Fruit fly (Drosophila melanogaster) whole organism, embryonic: ENCODE results near the gene Rnf146.
A peak's percentile ranks its signal among the peaks of the same experiment; 100 is the strongest.

Experiments used
- B-H2 ChIP-seq: fragments of 200-800 bp; sonication (Bioruptor generic); optimal IDR thresholded peaks from 2 replicates; lab custom pipeline; 2018; ENCODE audit warnings: missing biosample characterization, mild to moderate bottlenecking, missing genetic modification characterization
- CG11085 ChIP-seq: fragments of 200-800 bp; sonication (Bioruptor generic); IDR thresholded peaks from 2 replicates; pipeline ENCODE4 v1.3.6; 2022; ENCODE audit warnings: missing biosample characterization, missing genetic modification characterization
- CG11696 ChIP-seq: fragments of 200-800 bp; sonication (Bioruptor generic); IDR thresholded peaks from 2 replicates; pipeline ENCODE4 v1.3.6; 2022; ENCODE audit warnings: missing biosample characterization, missing genetic modification characterization
- CG12071 ChIP-seq: fragments of 200-800 bp; sonication (Bioruptor generic); optimal IDR thresholded peaks from 3 replicates; lab custom pipeline; 2018; ENCODE audit warnings: missing biosample characterization, mild to moderate bottlenecking, missing genetic modification characterization
- CG12391 ChIP-seq: fragments of 200-800 bp; sonication (Bioruptor generic); optimal IDR thresholded peaks from 3 replicates; lab custom pipeline; 2018; ENCODE audit warnings: missing biosample characterization, mild to moderate bottlenecking, missing genetic modification characterization, moderate library complexity
- CG12769 ChIP-seq: fragments of 200-800 bp; sonication (Bioruptor generic); optimal IDR thresholded peaks from 2 replicates; lab custom pipeline; 2019; ENCODE audit warnings: missing biosample characterization, mild to moderate bottlenecking, missing genetic modification characterization, moderate library complexity
- CG15514 ChIP-seq: fragments of 200-800 bp; sonication (Bioruptor generic); optimal IDR thresholded peaks from 3 replicates; lab custom pipeline; 2017; ENCODE audit warnings: missing biosample characterization, missing genetic modification characterization, mild to moderate bottlenecking, moderate library complexity, missing genetic modification reagents
- CG17829 ChIP-seq: fragments of 200-800 bp; optimal IDR thresholded peaks from 2 replicates; lab custom pipeline; 2019; ENCODE audit warnings: missing biosample characterization, mild to moderate bottlenecking, missing genetic modification characterization, moderate library complexity
- CG1792 ChIP-seq: fragments of 200-800 bp; sonication (Bioruptor generic); optimal IDR thresholded peaks from 2 replicates; lab custom pipeline; 2016; ENCODE audit warnings: missing biosample characterization, missing genetic modification characterization
- CG2120 ChIP-seq: fragments of 200-800 bp; sonication (Bioruptor generic); optimal IDR thresholded peaks from 3 replicates; lab custom pipeline; 2016; ENCODE audit warnings: missing biosample characterization, missing genetic modification characterization
- CG30403 ChIP-seq: fragments of 200-800 bp; sonication (Bioruptor generic); optimal IDR thresholded peaks from 3 replicates; lab custom pipeline; 2016; ENCODE audit warnings: missing biosample characterization, missing genetic modification characterization
- CG31441 ChIP-seq: fragments of 200-800 bp; sonication (Bioruptor generic); IDR thresholded peaks from 2 replicates; pipeline ENCODE4 v1.3.6; 2022; ENCODE audit warnings: missing biosample characterization, missing genetic modification characterization
- CG3847 ChIP-seq: fragments of 200-800 bp; sonication (Bioruptor generic); IDR thresholded peaks from 2 replicates; pipeline ENCODE4 v1.3.6; 2022; ENCODE audit warnings: missing biosample characterization, missing genetic modification characterization
- CG42726 ChIP-seq: fragments of 200-800 bp; sonication (Bioruptor generic); IDR thresholded peaks from 2 replicates; pipeline ENCODE4 v1.3.6; 2022; ENCODE audit warnings: missing biosample characterization, missing genetic modification characterization; ENCODE audit not compliant: partially characterized antibody
- CG5180 ChIP-seq: fragments of 200-800 bp; sonication (Bioruptor generic); optimal IDR thresholded peaks from 3 replicates; lab custom pipeline; 2017; ENCODE audit warnings: missing biosample characterization, missing genetic modification characterization, mild to moderate bottlenecking, moderate library complexity, missing genetic modification reagents
- CG7786 ChIP-seq: fragments of 200-800 bp; sonication (Bioruptor generic); optimal IDR thresholded peaks from 2 replicates; lab custom pipeline; 2016; ENCODE audit warnings: missing biosample characterization, missing genetic modification characterization
- CG8290 ChIP-seq, 3 experiments: fragments of 200-800 bp; sonication (Bioruptor generic); optimal IDR thresholded peaks; 2 replicates each; lab custom pipeline; 2016 to 2019; ENCODE audit warnings: missing biosample characterization in 3 of 3, missing genetic modification characterization in 3 of 3, mild to moderate bottlenecking in 2 of 3, moderate library complexity in 1 of 3
- CG8478 ChIP-seq: fragments of >200 bp; optimal IDR thresholded peaks from 2 replicates; lab custom pipeline; 2018
- CG8765 ChIP-seq: fragments of 200-800 bp; sonication (Bioruptor generic); IDR thresholded peaks from 2 replicates; pipeline ENCODE4 v1.3.6; 2022; ENCODE audit warnings: missing biosample characterization, missing genetic modification characterization
- CG9797 ChIP-seq: fragments of 200-800 bp; sonication (Bioruptor generic); optimal IDR thresholded peaks from 3 replicates; lab custom pipeline; 2018; ENCODE audit warnings: missing biosample characterization, mild to moderate bottlenecking, missing genetic modification characterization
- CHES-1-like ChIP-seq: fragments of 200-800 bp; sonication (Bioruptor generic); optimal IDR thresholded peaks from 2 replicates; lab custom pipeline; 2016; ENCODE audit warnings: missing biosample characterization, missing genetic modification characterization
- CrebB ChIP-seq: fragments of 200-800 bp; sonication (Bioruptor generic); optimal IDR thresholded peaks from 3 replicates; lab custom pipeline; 2018; ENCODE audit warnings: missing biosample characterization, mild to moderate bottlenecking, missing genetic modification characterization
- D ChIP-seq, 2 experiments: fragments of 200-800 bp in 1 of 2; fragments of >200 bp in 1 of 2; sonication (Bioruptor generic) in 1 of 2; optimal IDR thresholded peaks; 2 replicates in 1 of 2; 3 replicates in 1 of 2; lab custom pipeline; 2017; ENCODE audit warnings: mild to moderate bottlenecking in 1 of 2, missing biosample characterization in 1 of 2, missing genetic modification characterization in 1 of 2, missing genetic modification reagents in 1 of 2
- Elba2 ChIP-seq: fragments of 200-800 bp; sonication (Bioruptor generic); optimal IDR thresholded peaks from 3 replicates; lab custom pipeline; 2016; ENCODE audit warnings: missing biosample characterization, missing genetic modification characterization
- HmgZ ChIP-seq: fragments of 200-800 bp; sonication (Bioruptor generic); optimal IDR thresholded peaks from 2 replicates; lab custom pipeline; 2018; ENCODE audit warnings: missing biosample characterization, mild to moderate bottlenecking, missing genetic modification characterization
- Hr39 ChIP-seq: fragments of >200 bp; optimal IDR thresholded peaks from 2 replicates; lab custom pipeline; 2017
- Lhr ChIP-seq: fragments of 200-800 bp; sonication (Bioruptor generic); optimal IDR thresholded peaks from 3 replicates; lab custom pipeline; 2017; ENCODE audit warnings: mild to moderate bottlenecking, missing biosample characterization, missing genetic modification reagents, missing genetic modification characterization
- Mes4 ChIP-seq: fragments of 200-800 bp; sonication (Bioruptor generic); optimal IDR thresholded peaks from 2 replicates; lab custom pipeline; 2016; ENCODE audit warnings: missing biosample characterization, missing genetic modification characterization
- Myb ChIP-seq: fragments of 200-800 bp; sonication (Bioruptor generic); optimal IDR thresholded peaks from 2 replicates; lab custom pipeline; 2016; ENCODE audit warnings: missing biosample characterization, missing genetic modification characterization
- Rfx ChIP-seq: fragments of 200-800 bp; sonication (Bioruptor generic); IDR thresholded peaks from 2 replicates; pipeline ENCODE4 v1.3.6; 2022; ENCODE audit warnings: missing biosample characterization, missing genetic modification characterization
- Sin3A ChIP-seq: fragments of >200 bp; optimal IDR thresholded peaks from 2 replicates; lab custom pipeline; 2018
- ash1 ChIP-seq: fragments of 200-800 bp; sonication (Bioruptor generic); optimal IDR thresholded peaks from 2 replicates; lab custom pipeline; 2018; ENCODE audit warnings: missing biosample characterization, mild to moderate bottlenecking, missing genetic modification characterization
- ato ChIP-seq: fragments of 200-800 bp; sonication (Bioruptor generic); IDR thresholded peaks from 2 replicates; pipeline ENCODE4 v1.3.6; 2022; ENCODE audit warnings: missing biosample characterization, missing genetic modification characterization; ENCODE audit not compliant: partially characterized antibody
- br ChIP-seq: fragments of >200 bp; optimal IDR thresholded peaks from 2 replicates; lab custom pipeline; 2017
- corto ChIP-seq: fragments of 200-800 bp; sonication (Bioruptor generic); optimal IDR thresholded peaks from 2 replicates; lab custom pipeline; 2016; ENCODE audit warnings: missing biosample characterization, mild to moderate bottlenecking, missing genetic modification characterization, moderate library complexity
- crp ChIP-seq, 2 experiments: fragments of 200-800 bp; sonication (Bioruptor generic); optimal IDR thresholded peaks; 2 replicates in 1 of 2; 3 replicates in 1 of 2; lab custom pipeline; 2017; ENCODE audit warnings: missing biosample characterization in 2 of 2, missing genetic modification characterization in 2 of 2, mild to moderate bottlenecking in 1 of 2, moderate library complexity in 1 of 2
- cwo ChIP-seq: fragments of 200-800 bp; sonication (Bioruptor generic); optimal IDR thresholded peaks from 3 replicates; lab custom pipeline; 2017; ENCODE audit warnings: missing biosample characterization, missing genetic modification characterization, mild to moderate bottlenecking, moderate library complexity, missing genetic modification reagents
- dpn ChIP-seq, 2 experiments: fragments of 200-800 bp; sonication (Bioruptor generic); optimal IDR thresholded peaks; 3 replicates each; lab custom pipeline; 2016; ENCODE audit warnings: missing biosample characterization in 2 of 2, missing genetic modification characterization in 2 of 2
- gce ChIP-seq: fragments of 200-800 bp; sonication (Bioruptor generic); IDR thresholded peaks from 3 replicates; pipeline ENCODE4 v1.3.6; 2022; ENCODE audit warnings: missing biosample characterization, missing genetic modification characterization
- ham ChIP-seq: fragments of 200-800 bp; sonication (Bioruptor generic); IDR thresholded peaks from 2 replicates; pipeline ENCODE4 v1.3.6; 2022; ENCODE audit warnings: missing biosample characterization, missing genetic modification characterization
- kay ChIP-seq: fragments of 200-800 bp; sonication (Bioruptor generic); optimal IDR thresholded peaks from 2 replicates; lab custom pipeline; 2016; ENCODE audit warnings: missing biosample characterization, missing genetic modification characterization
- lab ChIP-seq: fragments of 200-800 bp; sonication (Bioruptor generic); optimal IDR thresholded peaks from 3 replicates; lab custom pipeline; 2017; ENCODE audit warnings: missing biosample characterization, missing genetic modification characterization, mild to moderate bottlenecking, moderate library complexity, missing genetic modification reagents
- lmd ChIP-seq: fragments of 200-800 bp; sonication (Bioruptor generic); IDR thresholded peaks from 2 replicates; pipeline ENCODE4 v1.3.6; 2022; ENCODE audit warnings: missing biosample characterization, missing genetic modification characterization
- lov ChIP-seq, 2 experiments: fragments of 200-800 bp in 1 of 2; fragments of >200 bp in 1 of 2; sonication (Bioruptor generic) in 1 of 2; IDR thresholded peaks in 1 of 2; optimal IDR thresholded peaks in 1 of 2; 2 replicates in 1 of 2; 3 replicates in 1 of 2; pipeline versions ENCODE4 v1.3.6 to Lab custom; 2017 to 2022; ENCODE audit warnings: missing biosample characterization in 1 of 2, missing genetic modification characterization in 1 of 2
- maf-S ChIP-seq: fragments of 200-800 bp; sonication (Bioruptor generic); optimal IDR thresholded peaks from 2 replicates; lab custom pipeline; 2016; ENCODE audit warnings: missing biosample characterization, missing genetic modification characterization
- pb ChIP-seq: fragments of 200-800 bp; sonication (Bioruptor generic); optimal IDR thresholded peaks from 3 replicates; lab custom pipeline; 2016; ENCODE audit warnings: missing biosample characterization, missing genetic modification characterization
- sens-2 ChIP-seq: fragments of 200-800 bp; sonication (Bioruptor generic); IDR thresholded peaks from 2 replicates; pipeline ENCODE4 v1.3.6; 2022; ENCODE audit warnings: missing biosample characterization, missing genetic modification characterization
- tll ChIP-seq, 2 experiments: fragments of 200-800 bp in 1 of 2; fragments of >200 bp in 1 of 2; sonication (Bioruptor generic) in 1 of 2; optimal IDR thresholded peaks; 2 replicates each; lab custom pipeline; 2017 to 2019; ENCODE audit warnings: missing biosample characterization in 2 of 2, missing genetic modification characterization in 2 of 2, mild to moderate bottlenecking in 1 of 2, moderate library complexity in 1 of 2
- vfl ChIP-seq: fragments of 200-800 bp; sonication (Bioruptor generic); optimal IDR thresholded peaks from 2 replicates; lab custom pipeline; 2016; ENCODE audit warnings: missing biosample characterization, missing genetic modification characterization

Rnf146 gene

DNA sequence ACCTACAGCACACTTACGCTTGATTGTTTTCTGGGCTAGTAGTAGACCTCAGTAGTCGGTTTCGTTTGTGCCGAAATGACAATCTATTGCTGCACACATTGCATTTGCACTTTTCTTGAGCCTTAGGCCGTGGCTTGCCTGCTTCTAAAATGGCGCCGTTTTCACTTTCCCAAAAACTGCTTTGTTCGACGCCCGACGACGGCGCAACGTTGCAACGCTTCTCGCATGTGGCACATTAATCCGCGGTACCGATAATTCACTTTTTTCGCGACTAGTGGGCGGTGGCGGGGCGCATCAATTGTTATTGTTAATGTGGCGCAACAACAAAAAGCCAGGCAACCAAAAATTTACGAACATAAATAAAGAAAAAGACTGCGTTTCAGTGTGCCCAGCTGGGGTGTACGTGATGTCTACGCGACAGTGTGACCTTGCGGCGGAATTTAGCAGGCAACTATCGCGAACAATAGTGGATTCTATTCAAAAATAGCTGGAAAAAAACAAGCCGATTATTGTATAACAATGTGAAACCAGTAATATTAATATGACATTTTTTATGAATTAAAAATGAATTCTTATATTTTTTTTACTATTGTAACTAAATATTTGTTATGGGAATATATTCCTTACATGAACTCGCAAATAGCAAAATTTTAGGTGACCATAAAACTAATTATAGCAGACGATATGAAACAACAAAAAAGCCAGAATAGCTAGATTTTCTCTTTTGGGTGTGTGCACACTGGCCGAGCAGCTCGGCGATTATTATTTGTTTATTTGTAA, 44.1 kb downstream of the Rnf146 start, which contains the start of the genes ash1 and Taf6 (continued):
- TF ChIP-seq CG8290 (GFP tag; optimal IDR thresholded peaks at IDR 0.05; lab: Kevin White, UChicago) (no peak), CG8290 (tag; optimal IDR thresholded peaks at IDR 0.05; lab: Kevin White, UChicago) (no peak), CG5180 (GFP tag; lab: Kevin White, UChicago) (no peak), br (no peak), corto (GFP tag; lab: Kevin White, UChicago) (no peak), CG12391 (tag; lab: Kevin White, UChicago) (peak; percentile 56), CG1792 (GFP tag; lab: Kevin White, UChicago) (no peak), Elba2 (GFP tag; lab: Kevin White, UChicago) (peak; percentile 41), CG11696 (no peak), lab (GFP tag; lab: Kevin White, UChicago) (no peak), lov (optimal IDR thresholded peaks at IDR 0.05; lab: Kevin White, UChicago) (no peak), lov (GFP tag; IDR thresholded peaks at IDR 0.05; lab: Robert Waterston, UW) (no peak), lmd (no peak), CrebB (tag; lab: Kevin White, UChicago) (no peak), kay (no peak), ham (GFP tag; lab: Robert Waterston, UW) (no peak), CG8765 (GFP tag; lab: Robert Waterston, UW) (no peak), CG42726 (no peak), vfl (no peak), CG7786 (GFP tag; lab: Kevin White, UChicago) (no peak), CG8478 (no peak), CG17829 (peak; percentile 54), CG2120 (GFP tag; lab: Kevin White, UChicago) (no peak), CG12769 (tag; lab: Kevin White, UChicago) (no peak), cwo (GFP tag; lab: Kevin White, UChicago) (no peak), ato (GFP tag; lab: Robert Waterston, UW) (no peak), Lhr (GFP tag; lab: Kevin White, UChicago) (peak; percentile 33), D (optimal IDR thresholded peaks at IDR 0.05; lab: Kevin White, UChicago) (no peak), D (GFP tag; optimal IDR thresholded peaks at IDR 0.05; lab: Kevin White, UChicago) (no peak), CG12071 (GFP tag; lab: Kevin White, UChicago) (no peak), HmgZ (tag; lab: Kevin White, UChicago) (no peak), dpn (GFP tag; optimal IDR thresholded peaks at IDR 0.05; lab: Kevin White, UChicago) (peak in 1 of 2 experiments; percentile 26), Myb (no peak), Sin3A (lab: Kevin White, UChicago) (peak; percentile 90), CG30403 (peak; percentile 30), gce (no peak), tll (GFP tag; optimal IDR thresholded peaks at IDR 0.05; lab: Kevin White, UChicago) (peak in 1 of 2 experiments; percentile 28), CG31441 (GFP tag; lab: Robert Waterston, UW) (no peak), Rfx (peak; percentile 35; the same call in 1 of the 2 replicates), crp (GFP tag; optimal IDR thresholded peaks at IDR 0.05; lab: Kevin White, UChicago) (peak in 1 of 2 experiments; percentile 29), CHES-1-like (GFP tag; lab: Kevin White, UChicago) (no peak), CG15514 (GFP tag; lab: Kevin White, UChicago) (peak; percentile 25), CG11085 (no peak), Hr39 (lab: Kevin White, UChicago) (no peak), B-H2 (GFP tag; lab: Kevin White, UChicago) (no peak), CG9797 (GFP tag; lab: Kevin White, UChicago) (peak; percentile 91), maf-S (GFP tag; lab: Kevin White, UChicago) (no peak), ash1 (GFP tag; lab: Kevin White, UChicago) (no peak), CG3847 (peak; percentile 29; the same call in 1 of the 2 replicates), sens-2 (GFP tag; lab: Robert Waterston, UW) (no peak), pb (GFP tag; lab: Kevin White, UChicago) (no peak), Mes4 (GFP tag; lab: Kevin White, UChicago) (no peak)
